Worm (Caenorhabditis elegans): Measurements from ENCODE around the gene ZK616.3.
A peak's percentile ranks its signal among the peaks of the same experiment; 100 is the strongest.
"Not testable (repeated sequence)": the region's sequence is repeated elsewhere in the genome, so short reads cannot be mapped to it uniquely, and the experiment has no call there.

The ZK616.3 gene

ce11 chrIV:5396769-5397168 is at the start of gene ZK616.3:
Gene ZK616.3 (plus strand): TSS chrIV:5397069.
- TF ChIP-seq ceh-22 (tag; optimal IDR thresholded peaks at IDR 0.05) (no peak), hlh-30 (tag; optimal IDR thresholded peaks at IDR 0.05; ENCODE audit: insufficient read depth) (no peak), nhr-232 (tag; optimal IDR thresholded peaks at IDR 0.05) (no peak), ceh-30 (tag; optimal IDR thresholded peaks at IDR 0.05) (no peak), ref-2 (tag; optimal IDR thresholded peaks at IDR 0.05) (no peak), gmeb-2 (tag; optimal IDR thresholded peaks at IDR 0.05) (no peak), fax-1 (tag; optimal IDR thresholded peaks at IDR 0.05) (no peak), dmd-4 (tag; optimal IDR thresholded peaks at IDR 0.05; ENCODE audit: borderline replicate concordance) (no peak), unc-42 (tag; optimal IDR thresholded peaks at IDR 0.05) (no peak)

- TF ChIP-seq F13H6.1, tbx-2, hlh-8 (tag; optimal IDR thresholded peaks at IDR 0.05): not testable (repeated sequence)
Observed at ce11 chrIV:5350480-5351193, 46.2 kb upstream of the ZK616.3 start, which contains the start of gene gba-4. Gene gba-4 (minus strand): TSS chrIV:5350897.

- no peak for TF ChIP-seq ceh-9 (tag; optimal IDR thresholded peaks at IDR 0.05)
- TF ChIP-seq tbx-7 (tag; optimal IDR thresholded peaks at IDR 0.05) = no peak
- no peak for TF ChIP-seq syd-9 (tag; optimal IDR thresholded peaks at IDR 0.05)
- TF ChIP-seq zip-5 (tag; optimal IDR thresholded peaks at IDR 0.05) = no peak
- TF ChIP-seq ceh-22 (tag; optimal IDR thresholded peaks at IDR 0.05) = no peak
- no peak for TF ChIP-seq dmd-4 (tag; optimal IDR thresholded peaks at IDR 0.05; ENCODE audit: borderline replicate concordance)
- no peak for TF ChIP-seq elt-2 (tag; optimal IDR thresholded peaks at IDR 0.05)
- TF ChIP-seq C08G9.2 (tag; optimal IDR thresholded peaks at IDR 0.05) = no peak
- no peak for TF ChIP-seq madf-2 (tag; optimal IDR thresholded peaks at IDR 0.05)
- no peak for TF ChIP-seq ceh-34 (tag; optimal IDR thresholded peaks at IDR 0.05)
- TF ChIP-seq pax-1 (tag; optimal IDR thresholded peaks at IDR 0.05) = no peak
Observed at ce11 chrIV:5353364-5353763, 43.5 kb upstream of the ZK616.3 start, which contains the start of gene Y4C6B.7. Gene Y4C6B.7 (minus strand): TSS chrIV:5353464.

- TF ChIP-seq rnt-1 (tag; optimal IDR thresholded peaks at IDR 0.05) = no peak
- TF ChIP-seq tbx-2 (tag; optimal IDR thresholded peaks at IDR 0.05) = peak; percentile 17
- TF ChIP-seq ttx-3 (tag; optimal IDR thresholded peaks at IDR 0.05) = peak; percentile 24
- TF ChIP-seq dmd-4 (tag; optimal IDR thresholded peaks at IDR 0.05; ENCODE audit: borderline replicate concordance) = no peak
Observed at ce11 chrIV:5354124-5354523, 42.7 kb upstream of the ZK616.3 start, which contains the start of gene Y4C6B.1. Gene Y4C6B.1 (plus strand): TSS chrIV:5354488.

ce11 chrIV:5354564-5354963 is 42.3 kb upstream of the ZK616.3 start:
- TF ChIP-seq zip-5 (tag; optimal IDR thresholded peaks at IDR 0.05) (no peak), unc-42 (tag; optimal IDR thresholded peaks at IDR 0.05) (no peak), eyg-1 (tag; optimal IDR thresholded peaks at IDR 0.05) (no peak), ceh-24 (tag; optimal IDR thresholded peaks at IDR 0.05) (no peak), C08G9.2 (tag; optimal IDR thresholded peaks at IDR 0.05) (no peak), ahr-1 (tag; optimal IDR thresholded peaks at IDR 0.05) (no peak), ttx-3 (tag; optimal IDR thresholded peaks at IDR 0.05) (no peak), ceh-18 (tag; optimal IDR thresholded peaks at IDR 0.05) (no peak), pax-1 (tag; optimal IDR thresholded peaks at IDR 0.05) (no peak), ceh-2 (tag; optimal IDR thresholded peaks at IDR 0.05) (no peak), sdc-2 (tag; optimal IDR thresholded peaks at IDR 0.05) (no peak), npax-4 (tag; optimal IDR thresholded peaks at IDR 0.05) (no peak), pros-1 (tag; optimal IDR thresholded peaks at IDR 0.05) (no peak), mec-3 (tag; optimal IDR thresholded peaks at IDR 0.05; ENCODE audit: borderline replicate concordance) (no peak), lin-11 (tag; optimal IDR thresholded peaks at IDR 0.05) (no peak), elt-4 (tag; optimal IDR thresholded peaks at IDR 0.05) (no peak)
